Worm (Caenorhabditis elegans): Measurements from ENCODE around the gene xtr-2.

ce11 chrX:12350207-12350606 is 34.8 kb downstream of the xtr-2 start, which contains the start of gene F42F12.3:
- no peak for TF ChIP-seq nhr-76 (tag; optimal IDR thresholded peaks at IDR 0.05)
- no peak for TF ChIP-seq nhr-237 (tag; optimal IDR thresholded peaks at IDR 0.05)
- no peak for TF ChIP-seq unc-62 (GFP tag; optimal IDR thresholded peaks at IDR 0.05)
- peak; percentile 55 for TF ChIP-seq pha-4 (tag; optimal IDR thresholded peaks at IDR 0.05)
- TF ChIP-seq nfya-1 (tag; optimal IDR thresholded peaks at IDR 0.05; ENCODE audit: insufficient read depth), result no peak
- no peak for TF ChIP-seq lsy-12 (tag; optimal IDR thresholded peaks at IDR 0.05)
